Worm (Caenorhabditis elegans): ENCODE data around the gene ccch-5.
"Not testable (repeated sequence)": the region's sequence is repeated elsewhere in the genome, so short reads cannot be mapped to it uniquely, and the experiment has no call there.

DNA sequence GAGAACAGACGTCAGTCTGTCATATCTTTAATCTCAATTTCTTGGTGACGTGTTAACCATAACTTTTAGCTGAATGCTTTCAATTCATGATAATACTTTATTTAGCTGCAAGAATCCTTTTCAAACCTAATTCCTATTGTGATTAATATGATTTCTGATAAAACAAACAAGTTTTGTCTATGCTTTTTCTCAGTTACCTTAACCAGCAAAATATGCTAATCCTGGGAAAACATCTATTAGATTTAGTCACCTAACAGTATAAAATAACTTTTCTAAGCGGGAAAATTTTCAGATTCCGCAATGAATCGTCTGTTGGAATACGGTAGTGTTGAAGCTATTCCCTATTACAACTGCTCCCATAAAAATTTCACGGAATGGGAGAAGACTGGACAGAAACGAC lies 19.2 kb downstream of the ccch-5 start, which contains the start of gene Y57G11C.30:
- TF ChIP-seq ceh-28 (tag; optimal IDR thresholded peaks at IDR 0.05); nhr-111 (GFP tag; optimal IDR thresholded peaks at IDR 0.05): not testable (repeated sequence)
